Comparison of ENCODE assay signal across 4 worm cellular contexts in the genomic region with DNA sequence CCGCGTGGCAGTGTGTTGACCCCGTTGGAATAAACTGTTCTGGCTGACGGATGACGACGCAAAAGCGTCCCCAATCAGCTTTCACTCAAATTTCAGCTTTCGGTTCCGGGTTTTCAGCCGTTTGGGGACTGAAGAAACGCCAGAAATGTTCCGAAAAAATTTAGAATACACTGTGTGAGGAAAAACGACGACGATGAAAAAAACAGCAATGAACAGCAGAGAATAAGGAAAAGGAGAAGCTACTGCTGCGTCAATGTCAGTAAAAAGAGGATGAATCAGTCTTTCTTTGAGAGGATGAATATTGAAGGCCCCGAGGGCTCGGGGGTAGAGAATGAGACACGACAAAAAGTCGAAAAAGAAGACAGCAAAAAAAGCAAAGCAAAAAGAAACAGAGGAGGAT.
TF ChIP-seq lines count a peak whose summit lies in the region.

No protein-coding gene starts in this region.

TF ChIP-seq in whole organism, L1 larva, 84 proteins besides CTCF, POLR2A, EP300 and RAD21:
- peak; percentile 41 for TF ChIP-seq pax-3 (tag; optimal IDR thresholded peaks at IDR 0.05; lab: Kevin White, UChicago)
- no peak for TF ChIP-seq C16A3.4 (tag; optimal IDR thresholded peaks at IDR 0.05; lab: Kevin White, UChicago)
- TF ChIP-seq efl-1 (optimal IDR thresholded peaks at IDR 0.05; lab: Kevin White, UChicago): no peak
- TF ChIP-seq efl-1 (GFP tag; optimal IDR thresholded peaks at IDR 0.05 in 1 of 2; lab: Kevin White, UChicago): peak in 1 of 2 experiments; percentile 88
- TF ChIP-seq lin-14 (GFP tag; optimal IDR thresholded peaks at IDR 0.05; lab: Kevin White, UChicago): peak; percentile 9

TF ChIP-seq in whole organism, L2 larva, 48 proteins besides CTCF, POLR2A, EP300 and RAD21:
- TF ChIP-seq Y55F3AM.14 (GFP tag; optimal IDR thresholded peaks at IDR 0.05; lab: Kevin White, UChicago) (peak; percentile 3), dmd-4 (tag; optimal IDR thresholded peaks at IDR 0.05; lab: Kevin White, UChicago) (no peak)

TF ChIP-seq in whole organism, L4 larva, 104 proteins besides CTCF, POLR2A, EP300 and RAD21:
- peak in 1 of 2 experiments; percentile 45 for TF ChIP-seq unc-62 (GFP tag; optimal IDR thresholded peaks at IDR 0.05 in 1 of 2; lab: Kevin White, UChicago)
- no peak for TF ChIP-seq unc-62 (tag; optimal IDR thresholded peaks at IDR 0.05; lab: Kevin White, UChicago)
- TF ChIP-seq dpl-1 (GFP tag; optimal IDR thresholded peaks at IDR 0.05; lab: Kevin White, UChicago): no peak
- TF ChIP-seq pha-4 (GFP tag; IDR thresholded peaks at IDR 0.05; lab: Robert Waterston, UW): no peak
- no peak for TF ChIP-seq pha-4 (tag; optimal IDR thresholded peaks at IDR 0.05; lab: Kevin White, UChicago)
- no peak for TF ChIP-seq fkh-10 (GFP tag; optimal IDR thresholded peaks at IDR 0.05; lab: Kevin White, UChicago)
- no peak for TF ChIP-seq nhr-77 (tag; optimal IDR thresholded peaks at IDR 0.05; lab: Kevin White, UChicago)
- peak; percentile 97 for TF ChIP-seq aha-1 (tag; lab: Kevin White, UChicago)

TF ChIP-seq in whole organism, mixed stage, embryonic, 35 proteins besides CTCF, POLR2A, EP300 and RAD21:
- TF ChIP-seq sptf-1 (tag; optimal IDR thresholded peaks at IDR 0.05; lab: Kevin White, UChicago): peak; percentile 25
- TF ChIP-seq mep-1 (tag; optimal IDR thresholded peaks at IDR 0.05; lab: Kevin White, UChicago): no peak
